Fruit fly (Drosophila melanogaster) whole organism, embryonic: ENCODE data around the gene Tsf2.

Source experiments
- Asciz ChIP-seq: fragments of 200-800 bp; sonication (Bioruptor generic); optimal IDR thresholded peaks from 2 replicates; lab custom pipeline; 2017; ENCODE audit warnings: missing biosample characterization, mild to moderate bottlenecking, missing genetic modification characterization, missing genetic modification reagents
- Atf3 ChIP-seq: fragments of 200-800 bp; sonication (Bioruptor generic); optimal IDR thresholded peaks from 3 replicates; lab custom pipeline; 2016; ENCODE audit warnings: missing biosample characterization, missing genetic modification characterization
- Blimp-1 ChIP-seq: fragments of 200-800 bp; sonication (Bioruptor generic); optimal IDR thresholded peaks from 3 replicates; lab custom pipeline; 2018; ENCODE audit warnings: missing biosample characterization, missing genetic modification characterization, mild to moderate bottlenecking, moderate library complexity, missing genetic modification reagents
- CG10147 ChIP-seq: fragments of 200-800 bp; sonication (Bioruptor generic); optimal IDR thresholded peaks from 2 replicates; lab custom pipeline; 2019; ENCODE audit warnings: missing biosample characterization, mild to moderate bottlenecking, missing genetic modification characterization, moderate library complexity
- CG10209 ChIP-seq: fragments of 200-800 bp; sonication (Bioruptor generic); optimal IDR thresholded peaks from 3 replicates; lab custom pipeline; 2017; ENCODE audit warnings: missing biosample characterization, mild to moderate bottlenecking, missing genetic modification characterization, missing genetic modification reagents
- CG11247 ChIP-seq: fragments of 200-800 bp; sonication (Bioruptor generic); IDR thresholded peaks from 2 replicates; pipeline ENCODE4 v1.3.6; 2022; ENCODE audit warnings: missing biosample characterization, missing genetic modification characterization
- CG11456 ChIP-seq: fragments of 200-800 bp; sonication (Bioruptor generic); IDR thresholded peaks from 3 replicates; pipeline ENCODE4 v1.3.6; 2022; ENCODE audit warnings: missing biosample characterization, missing genetic modification characterization
- CG12219 ChIP-seq: fragments of 200-800 bp; sonication (Bioruptor generic); optimal IDR thresholded peaks from 3 replicates; lab custom pipeline; 2018; ENCODE audit warnings: missing biosample characterization, mild to moderate bottlenecking, missing genetic modification characterization
- CG12769 ChIP-seq: fragments of 200-800 bp; sonication (Bioruptor generic); optimal IDR thresholded peaks from 2 replicates; lab custom pipeline; 2019; ENCODE audit warnings: missing biosample characterization, mild to moderate bottlenecking, missing genetic modification characterization, moderate library complexity
- CG13424 ChIP-seq: fragments of 200-800 bp; sonication (Bioruptor generic); optimal IDR thresholded peaks from 2 replicates; lab custom pipeline; 2019; ENCODE audit warnings: missing biosample characterization, mild to moderate bottlenecking, missing genetic modification characterization, moderate library complexity
- CG14667 ChIP-seq: fragments of 200-800 bp; sonication (Bioruptor generic); IDR thresholded peaks from 2 replicates; pipeline ENCODE4 v1.3.6; 2022; ENCODE audit warnings: missing biosample characterization, missing genetic modification characterization
- CG15011 ChIP-seq: fragments of 200-800 bp; sonication (Bioruptor generic); optimal IDR thresholded peaks from 3 replicates; lab custom pipeline; 2018; ENCODE audit warnings: missing biosample characterization, mild to moderate bottlenecking, missing genetic modification characterization
- CG1602 ChIP-seq: fragments of 200-800 bp; sonication (Bioruptor generic); optimal IDR thresholded peaks from 3 replicates; lab custom pipeline; 2016; ENCODE audit warnings: missing biosample characterization, missing genetic modification characterization
- CG16779 ChIP-seq: fragments of 200-800 bp; sonication (Bioruptor generic); IDR thresholded peaks from 2 replicates; pipeline ENCODE4 v1.3.6; 2022; ENCODE audit warnings: missing biosample characterization, missing genetic modification characterization
- CG16813 ChIP-seq: fragments of 200-800 bp; sonication (Bioruptor generic); IDR thresholded peaks from 3 replicates; pipeline ENCODE4 v1.3.6; 2022; ENCODE audit warnings: missing biosample characterization, missing genetic modification characterization; ENCODE audit not compliant: partially characterized antibody
- CG17385 ChIP-seq: fragments of 200-800 bp; sonication (Bioruptor generic); optimal IDR thresholded peaks from 3 replicates; lab custom pipeline; 2018; ENCODE audit warnings: missing biosample characterization, mild to moderate bottlenecking, missing genetic modification characterization
- CG18011 ChIP-seq: fragments of 200-800 bp; sonication (Bioruptor generic); optimal IDR thresholded peaks from 2 replicates; lab custom pipeline; 2017; ENCODE audit warnings: missing biosample characterization, missing genetic modification characterization, mild to moderate bottlenecking, moderate library complexity, missing genotype
- CG3163 ChIP-seq: fragments of 200-800 bp; sonication (Bioruptor generic); optimal IDR thresholded peaks from 3 replicates; lab custom pipeline; 2016; ENCODE audit warnings: missing biosample characterization, missing genetic modification characterization
- CG34376 ChIP-seq: fragments of 200-800 bp; sonication (Bioruptor generic); optimal IDR thresholded peaks from 2 replicates; lab custom pipeline; 2018; ENCODE audit warnings: missing biosample characterization, mild to moderate bottlenecking, missing genetic modification characterization
- CG8359 ChIP-seq: fragments of 200-800 bp; sonication (Bioruptor generic); optimal IDR thresholded peaks from 2 replicates; lab custom pipeline; 2017; ENCODE audit warnings: missing biosample characterization, mild to moderate bottlenecking, missing genetic modification characterization, borderline replicate concordance
- Chrac-16 ChIP-seq: fragments of 200-800 bp; sonication (Bioruptor generic); optimal IDR thresholded peaks from 3 replicates; lab custom pipeline; 2016; ENCODE audit warnings: missing biosample characterization, missing genetic modification characterization
- D19A ChIP-seq: fragments of 200-800 bp; optimal IDR thresholded peaks from 3 replicates; lab custom pipeline; 2019; ENCODE audit warnings: missing biosample characterization, mild to moderate bottlenecking, missing genetic modification characterization, moderate library complexity
- D19B ChIP-seq: fragments of 200-800 bp; sonication (Bioruptor generic); optimal IDR thresholded peaks from 2 replicates; lab custom pipeline; 2017; ENCODE audit warnings: missing biosample characterization, mild to moderate bottlenecking, missing genetic modification characterization
- Dek ChIP-seq: fragments of 200-800 bp; sonication (Bioruptor generic); optimal IDR thresholded peaks from 3 replicates; lab custom pipeline; 2019; ENCODE audit warnings: missing biosample characterization, mild to moderate bottlenecking, missing genetic modification characterization, moderate library complexity
- Eip74EF ChIP-seq, 2 experiments: fragments of 200-800 bp in 1 of 2; fragments of >200 bp in 1 of 2; sonication (Bioruptor generic) in 1 of 2; optimal IDR thresholded peaks; 2 replicates each; lab custom pipeline; 2017 to 2019; ENCODE audit warnings: missing biosample characterization in 2 of 2, missing genetic modification characterization in 2 of 2, mild to moderate bottlenecking in 1 of 2, moderate library complexity in 1 of 2
- Elba2 ChIP-seq: fragments of 200-800 bp; sonication (Bioruptor generic); optimal IDR thresholded peaks from 3 replicates; lab custom pipeline; 2016; ENCODE audit warnings: missing biosample characterization, missing genetic modification characterization
- Fer2 ChIP-seq: fragments of 200-800 bp; sonication (Bioruptor generic); optimal IDR thresholded peaks from 2 replicates; lab custom pipeline; 2018; ENCODE audit warnings: missing biosample characterization, mild to moderate bottlenecking, missing genetic modification characterization, moderate library complexity
- HLH3B ChIP-seq: fragments of 200-800 bp; sonication (Bioruptor generic); IDR thresholded peaks from 2 replicates; pipeline ENCODE4 v1.3.6; 2022; ENCODE audit warnings: missing biosample characterization, missing genetic modification characterization
- Hr39 ChIP-seq: fragments of >200 bp; optimal IDR thresholded peaks from 2 replicates; lab custom pipeline; 2017
- Hr78 ChIP-seq, 2 experiments: fragments of 200-800 bp in 1 of 2; fragments of >200 bp in 1 of 2; sonication (Bioruptor generic) in 1 of 2; optimal IDR thresholded peaks; 2 replicates each; lab custom pipeline; 2017 to 2019; ENCODE audit warnings: missing biosample characterization in 2 of 2, missing genetic modification characterization in 2 of 2, mild to moderate bottlenecking in 1 of 2, moderate library complexity in 1 of 2
- MTF-1 ChIP-seq: fragments of 200-800 bp; sonication (Bioruptor generic); optimal IDR thresholded peaks from 2 replicates; lab custom pipeline; 2018; ENCODE audit warnings: missing biosample characterization, mild to moderate bottlenecking, missing genetic modification characterization, borderline replicate concordance
- Sin3A ChIP-seq: fragments of >200 bp; optimal IDR thresholded peaks from 2 replicates; lab custom pipeline; 2018
- Stat92E ChIP-seq, 3 experiments: fragments of >200 bp in 2 of 3; fragments of 200-800 bp in 1 of 3; sonication (Bioruptor generic) in 1 of 3; optimal IDR thresholded peaks; 2 replicates each; lab custom pipeline; 2017 to 2019; ENCODE audit warnings: missing biosample characterization in 3 of 3, missing genetic modification characterization in 3 of 3, mild to moderate bottlenecking in 1 of 3, moderate library complexity in 1 of 3
- ara ChIP-seq: fragments of 200-800 bp; sonication (Bioruptor generic); IDR thresholded peaks from 2 replicates; pipeline ENCODE4 v1.3.6; 2022; ENCODE audit warnings: missing biosample characterization, missing genetic modification characterization
- chn ChIP-seq: fragments of 200-800 bp; sonication (Bioruptor generic); optimal IDR thresholded peaks from 2 replicates; lab custom pipeline; 2016; ENCODE audit warnings: missing biosample characterization, missing genetic modification characterization
- ci ChIP-seq: fragments of 200-800 bp; sonication (Bioruptor generic); IDR thresholded peaks from 3 replicates; pipeline ENCODE4 v1.3.6; 2022; ENCODE audit warnings: missing biosample characterization, missing genetic modification characterization
- gcm ChIP-seq: fragments of 200-800 bp; sonication (Bioruptor generic); optimal IDR thresholded peaks from 2 replicates; lab custom pipeline; 2019; ENCODE audit warnings: missing biosample characterization, mild to moderate bottlenecking, missing genetic modification characterization, moderate library complexity
- gsb-n ChIP-seq: fragments of 200-800 bp; sonication (Bioruptor generic); optimal IDR thresholded peaks from 3 replicates; lab custom pipeline; 2018; ENCODE audit warnings: missing biosample characterization, mild to moderate bottlenecking, missing genetic modification characterization
- gt ChIP-seq: fragments of 200-800 bp; sonication (Bioruptor generic); IDR thresholded peaks from 2 replicates; pipeline ENCODE4 v1.3.6; 2022; ENCODE audit warnings: missing biosample characterization, missing genetic modification characterization
- hbn ChIP-seq: fragments of 200-800 bp; sonication (Bioruptor generic); IDR thresholded peaks from 2 replicates; pipeline ENCODE4 v1.3.6; 2022; ENCODE audit warnings: missing biosample characterization, missing genetic modification characterization; ENCODE audit not compliant: partially characterized antibody
- insv ChIP-seq, 2 experiments: fragments of 200-800 bp; sonication (Bioruptor generic); optimal IDR thresholded peaks; 3 replicates each; lab custom pipeline; 2016 to 2018; ENCODE audit warnings: missing biosample characterization in 2 of 2, missing genetic modification characterization in 2 of 2
- lab ChIP-seq: fragments of 200-800 bp; sonication (Bioruptor generic); optimal IDR thresholded peaks from 3 replicates; lab custom pipeline; 2017; ENCODE audit warnings: missing biosample characterization, missing genetic modification characterization, mild to moderate bottlenecking, moderate library complexity, missing genetic modification reagents
- mirr ChIP-seq: fragments of 200-800 bp; sonication (Bioruptor generic); optimal IDR thresholded peaks from 3 replicates; lab custom pipeline; 2018; ENCODE audit warnings: missing biosample characterization, mild to moderate bottlenecking, missing genetic modification characterization
- nerfin-2 ChIP-seq: fragments of 200-800 bp; sonication (Bioruptor generic); IDR thresholded peaks from 2 replicates; pipeline ENCODE4 v1.3.6; 2022; ENCODE audit warnings: missing biosample characterization, missing genetic modification characterization; ENCODE audit not compliant: partially characterized antibody
- sens-2 ChIP-seq: fragments of 200-800 bp; sonication (Bioruptor generic); IDR thresholded peaks from 2 replicates; pipeline ENCODE4 v1.3.6; 2022; ENCODE audit warnings: missing biosample characterization, missing genetic modification characterization
- shn ChIP-seq: fragments of 200-800 bp; sonication (Bioruptor generic); optimal IDR thresholded peaks from 3 replicates; lab custom pipeline; 2016; ENCODE audit warnings: missing biosample characterization, missing genetic modification characterization
- sim ChIP-seq: fragments of 200-800 bp; sonication (Bioruptor generic); IDR thresholded peaks from 2 replicates; pipeline ENCODE4 v1.3.6; 2022; ENCODE audit warnings: missing biosample characterization, missing genetic modification characterization
- so ChIP-seq: fragments of 200-800 bp; sonication (Bioruptor generic); IDR thresholded peaks from 3 replicates; pipeline ENCODE4 v1.3.6; 2022; ENCODE audit warnings: missing biosample characterization, missing genetic modification characterization
- stc ChIP-seq: fragments of 200-800 bp; sonication (Bioruptor generic); IDR thresholded peaks from 2 replicates; pipeline ENCODE4 v1.3.6; 2022; ENCODE audit warnings: missing biosample characterization, missing genetic modification characterization
- tx ChIP-seq: fragments of 200-800 bp; sonication (Bioruptor generic); optimal IDR thresholded peaks from 2 replicates; lab custom pipeline; 2016; ENCODE audit warnings: missing biosample characterization, missing genetic modification characterization

Gene Tsf2

DNA sequence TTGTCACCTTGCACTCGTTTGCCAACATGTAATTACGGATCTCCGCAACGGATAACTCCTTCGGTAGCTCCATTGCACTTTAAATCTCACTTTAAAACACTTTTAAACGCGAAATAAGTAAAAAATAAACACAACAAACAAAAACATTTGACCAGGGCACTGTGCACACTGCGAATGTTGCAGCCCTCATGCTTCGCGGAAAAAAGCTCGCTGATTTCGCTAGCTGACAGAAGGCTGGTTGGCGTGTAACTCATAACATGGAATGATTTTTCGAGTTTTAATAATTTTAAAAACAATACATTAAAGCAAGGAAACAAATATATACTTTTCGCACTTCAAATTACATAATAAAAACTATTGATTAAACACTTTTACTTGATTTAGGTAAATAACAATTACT is 38.8 kb upstream of the Tsf2 start, which contains the start of gene sowah (continued):
- peak in 1 of 2 experiments; percentile 30 for TF ChIP-seq insv (GFP tag; optimal IDR thresholded peaks at IDR 0.05; lab: Kevin White, UChicago)
- peak; percentile 7; the same call in 1 of the 2 replicates for TF ChIP-seq CG11247 (GFP tag; lab: Robert Waterston, UW)
- TF ChIP-seq sens-2 (GFP tag; lab: Robert Waterston, UW): no peak
- peak; percentile 34 for TF ChIP-seq CG13424 (tag; lab: Kevin White, UChicago)
- no peak for TF ChIP-seq CG14667 (GFP tag; lab: Robert Waterston, UW)
- TF ChIP-seq chn (GFP tag; lab: Kevin White, UChicago): peak; percentile 31
- TF ChIP-seq ara (GFP tag; lab: Robert Waterston, UW): 0 out of 2 replicates have a peak, but pooled peaks have one; percentile 28
- peak; percentile 33 for TF ChIP-seq D19A (tag; lab: Kevin White, UChicago)
- TF ChIP-seq tx (GFP tag; lab: Kevin White, UChicago): no peak
- TF ChIP-seq Hr39: no peak
- TF ChIP-seq Fer2 (tag; lab: Kevin White, UChicago): no peak
- TF ChIP-seq Asciz (GFP tag; lab: Kevin White, UChicago): no peak
- TF ChIP-seq gt (GFP tag; lab: Robert Waterston, UW): no peak
- no peak for TF ChIP-seq CG34376
- TF ChIP-seq MTF-1 (GFP tag; lab: Kevin White, UChicago): peak; percentile 23
- no peak for TF ChIP-seq sim (GFP tag; lab: Robert Waterston, UW)
- no peak for TF ChIP-seq CG10147 (GFP tag; lab: Kevin White, UChicago)
- no peak for TF ChIP-seq CG12219
- TF ChIP-seq Chrac-16 (GFP tag; lab: Kevin White, UChicago): peak; percentile 29
- TF ChIP-seq gcm (GFP tag; lab: Kevin White, UChicago): no peak
- peak; percentile 69; the same call in 1 of the 3 replicates for TF ChIP-seq CG11456 (GFP tag; lab: Robert Waterston, UW)
- TF ChIP-seq D19B: peak; percentile 5
- TF ChIP-seq CG12769 (tag; lab: Kevin White, UChicago): peak; percentile 35
- peak; percentile 21 for TF ChIP-seq Elba2 (GFP tag; lab: Kevin White, UChicago)
- no peak for TF ChIP-seq Eip74EF (GFP tag; optimal IDR thresholded peaks at IDR 0.05; lab: Kevin White, UChicago)
- peak; percentile 55 for TF ChIP-seq Atf3 (GFP tag; lab: Kevin White, UChicago)
- TF ChIP-seq hbn (GFP tag; lab: Robert Waterston, UW): no peak
- TF ChIP-seq gsb-n (tag; lab: Kevin White, UChicago): no peak
- TF ChIP-seq so (GFP tag; lab: Robert Waterston, UW): no peak
- no peak for TF ChIP-seq CG8359 (GFP tag; lab: Kevin White, UChicago)
- TF ChIP-seq Stat92E (GFP tag; optimal IDR thresholded peaks at IDR 0.05; lab: Kevin White, UChicago): no peak
- peak; percentile 21 for TF ChIP-seq CG1602 (GFP tag; lab: Kevin White, UChicago)
- no peak; the same call in 1 of the 3 replicates for TF ChIP-seq ci (GFP tag; lab: Robert Waterston, UW)
- TF ChIP-seq Hr78 (GFP tag; optimal IDR thresholded peaks at IDR 0.05; lab: Kevin White, UChicago): no peak
- no peak for TF ChIP-seq stc (GFP tag; lab: Robert Waterston, UW)
- TF ChIP-seq CG16813 (GFP tag; lab: Robert Waterston, UW): no peak; the same call in 2 of the 3 replicates
- TF ChIP-seq CG10209 (GFP tag; lab: Kevin White, UChicago): peak; percentile 2
- TF ChIP-seq HLH3B (GFP tag; lab: Robert Waterston, UW): peak; percentile 7; the same call in 1 of the 2 replicates
- TF ChIP-seq CG18011 (GFP tag; lab: Kevin White, UChicago): peak; percentile 100
- TF ChIP-seq Sin3A (lab: Kevin White, UChicago): peak; percentile 61
- TF ChIP-seq mirr (GFP tag; lab: Kevin White, UChicago): no peak
- TF ChIP-seq CG3163 (GFP tag; lab: Kevin White, UChicago): peak; percentile 38
- peak; percentile 62 for TF ChIP-seq shn (GFP tag; lab: Kevin White, UChicago)
- TF ChIP-seq Dek (tag; lab: Kevin White, UChicago): peak; percentile 38
- TF ChIP-seq Blimp-1 (GFP tag; lab: Kevin White, UChicago): peak; percentile 30
- peak; percentile 37 for TF ChIP-seq lab (GFP tag; lab: Kevin White, UChicago)
- TF ChIP-seq CG15011 (GFP tag; lab: Kevin White, UChicago): no peak
- no peak for TF ChIP-seq CG16779 (GFP tag; lab: Robert Waterston, UW)
- TF ChIP-seq nerfin-2 (GFP tag; lab: Robert Waterston, UW): no peak
- TF ChIP-seq CG17385 (GFP tag; lab: Kevin White, UChicago): no peak
